In genomic region chr3L:12465229-12465628, dm6 we compare ENCODE assay signal across 4 fruit fly cellular contexts.
TF ChIP-seq lines count a peak whose summit lies in the region.

No protein-coding gene starts in this region.

- TF ChIP-seq CTCF in whole organism, embryonic (GFP tag; optimal IDR thresholded peaks at IDR 0.05; lab: Kevin White, UChicago) = no peak

TF ChIP-seq in whole organism, embryonic, 481 proteins besides CTCF, POLR2A, EP300 and RAD21:
- TF ChIP-seq CG18262 (tag; optimal IDR thresholded peaks at IDR 0.05; lab: Kevin White, UChicago) (peak; percentile 10), CG10979 (tag; optimal IDR thresholded peaks at IDR 0.05; lab: Kevin White, UChicago) (peak; percentile 26), sens (GFP tag; lab: Kevin White, UChicago) (peak; percentile 77), prd (optimal IDR thresholded peaks at IDR 0.05; lab: Kevin White, UChicago) (no peak), prd (GFP tag; IDR thresholded peaks at IDR 0.05; lab: Robert Waterston, UW) (peak; percentile 69; the same call in 2 of the 3 replicates), phol (tag; optimal IDR thresholded peaks at IDR 0.05; lab: Kevin White, UChicago) (peak; percentile 7), CG7271 (tag; optimal IDR thresholded peaks at IDR 0.05; lab: Kevin White, UChicago) (no peak), CG4404 (GFP tag; IDR thresholded peaks at IDR 0.05; lab: Robert Waterston, UW) (peak; percentile 14; the same call in 1 of the 2 replicates), hbn (GFP tag; IDR thresholded peaks at IDR 0.05; lab: Robert Waterston, UW; ENCODE audit: partially characterized antibody) (no peak), Ssrp (tag; optimal IDR thresholded peaks at IDR 0.05; lab: Kevin White, UChicago) (no peak), CG2712 (tag; optimal IDR thresholded peaks at IDR 0.05; lab: Kevin White, UChicago) (peak; percentile 5), zen (tag; optimal IDR thresholded peaks at IDR 0.05; lab: Kevin White, UChicago) (peak; percentile 70)

TF ChIP-seq in whole organism, prepupa, 60 proteins besides CTCF, POLR2A, EP300 and RAD21:
- no peak for TF ChIP-seq Sox15 (GFP tag; optimal IDR thresholded peaks at IDR 0.05; lab: Kevin White, UChicago)
- no peak for TF ChIP-seq spab (GFP tag; optimal IDR thresholded peaks at IDR 0.05; lab: Kevin White, UChicago)
- TF ChIP-seq cyc (GFP tag; optimal IDR thresholded peaks at IDR 0.05; lab: Kevin White, UChicago) = peak; percentile 47
- no peak for TF ChIP-seq CG10631 (GFP tag; optimal IDR thresholded peaks at IDR 0.05; lab: Kevin White, UChicago)
- no peak for TF ChIP-seq eg (GFP tag; IDR thresholded peaks at IDR 0.05; lab: Robert Waterston, UW)
- TF ChIP-seq CG15336 (GFP tag; IDR thresholded peaks at IDR 0.05; lab: Robert Waterston, UW) = no peak
- no peak for TF ChIP-seq Sox102F (GFP tag; optimal IDR thresholded peaks at IDR 0.05; lab: Kevin White, UChicago)
- peak; percentile 64 for TF ChIP-seq Eip78C (GFP tag; lab: Kevin White, UChicago)
- TF ChIP-seq topi (GFP tag; optimal IDR thresholded peaks at IDR 0.05; lab: Kevin White, UChicago) = peak; percentile 31
- no peak for TF ChIP-seq Sox14 (GFP tag; optimal IDR thresholded peaks at IDR 0.05; lab: Kevin White, UChicago)
- no peak for TF ChIP-seq CG6792 (GFP tag; optimal IDR thresholded peaks at IDR 0.05; lab: Kevin White, UChicago)

TF ChIP-seq in whole organism, pupa, 21 proteins besides CTCF, POLR2A, EP300 and RAD21:
- peak; percentile 28 for TF ChIP-seq CG8159 (tag; optimal IDR thresholded peaks at IDR 0.05; lab: Kevin White, UChicago)
- no peak for TF ChIP-seq CG13204 (GFP tag; optimal IDR thresholded peaks at IDR 0.05; lab: Kevin White, UChicago)

TF ChIP-seq in whole organism, wandering third instar larva, 38 proteins besides CTCF, POLR2A, EP300 and RAD21:
- no peak for TF ChIP-seq usp (GFP tag; optimal IDR thresholded peaks at IDR 0.05; lab: Kevin White, UChicago)
- TF ChIP-seq tai (GFP tag; optimal IDR thresholded peaks at IDR 0.05; lab: Kevin White, UChicago) = no peak
- no peak for TF ChIP-seq OdsH (GFP tag; optimal IDR thresholded peaks at IDR 0.05; lab: Kevin White, UChicago)
- TF ChIP-seq HLH106 (tag; optimal IDR thresholded peaks at IDR 0.05; lab: Kevin White, UChicago) = peak; percentile 49
- TF ChIP-seq fru (GFP tag; optimal IDR thresholded peaks at IDR 0.05; lab: Kevin White, UChicago) = peak; percentile 32
